Worm (Caenorhabditis elegans) whole organism, L1 larva: Measurements from ENCODE around the gene lin-15B.

ENCODE experiments used
- C16A3.4 ChIP-seq: fragments of 150-350 bp; optimal IDR thresholded peaks from 2 replicates; lab custom pipeline; 2014; ENCODE audit warnings: missing biosample characterization, missing genetic modification characterization
- F16B12.6 ChIP-seq: fragments of 150-350 bp; optimal IDR thresholded peaks from 2 replicates; lab custom pipeline; 2014; ENCODE audit warnings: missing biosample characterization, missing genetic modification characterization
- aha-1 ChIP-seq: fragments of 150-350 bp; optimal IDR thresholded peaks from 2 replicates; lab custom pipeline; 2014; ENCODE audit warnings: missing biosample characterization, missing genetic modification characterization
- blmp-1 ChIP-seq: fragments of 150-350 bp; optimal IDR thresholded peaks from 2 replicates; lab custom pipeline; 2014; ENCODE audit warnings: missing biosample characterization, missing genetic modification characterization
- ceh-63 ChIP-seq: fragments of 200-800 bp; sonication (Bioruptor generic); optimal IDR thresholded peaks from 2 replicates; lab custom pipeline; 2018; ENCODE audit warnings: mild to moderate bottlenecking, missing genetic modification characterization, missing compliant biosample characterization
- ceh-8 ChIP-seq: fragments of 200-800 bp; sonication (Bioruptor generic); optimal IDR thresholded peaks from 2 replicates; lab custom pipeline; 2018; ENCODE audit warnings: mild to moderate bottlenecking, missing genetic modification characterization, moderate library complexity, missing compliant biosample characterization
- ceh-82 ChIP-seq, 3 experiments: fragments of 150-350 bp in 1 of 3; sonication (generic microtip) in 2 of 3; optimal IDR thresholded peaks; 2 replicates each; lab custom pipeline; 2014 to 2017; ENCODE audit warnings: missing biosample characterization in 3 of 3, missing genetic modification characterization in 3 of 3
- ceh-90 ChIP-seq: sonication (generic microtip); optimal IDR thresholded peaks from 2 replicates; lab custom pipeline; 2016; ENCODE audit warnings: missing genetic modification characterization, missing compliant biosample characterization
- ces-1 ChIP-seq: fragments of 150-350 bp; optimal IDR thresholded peaks from 2 replicates; lab custom pipeline; 2014; ENCODE audit warnings: missing biosample characterization, missing genetic modification reagents, missing genetic modification characterization
- dsc-1 ChIP-seq: sonication (generic microtip); optimal IDR thresholded peaks from 2 replicates; lab custom pipeline; 2016; ENCODE audit warnings: mild to moderate bottlenecking, missing genetic modification characterization, missing compliant biosample characterization
- egl-13 ChIP-seq: sonication (generic microtip); optimal IDR thresholded peaks from 2 replicates; lab custom pipeline; 2016; ENCODE audit warnings: missing genotype, missing genetic modification reagents, missing genetic modification characterization, missing compliant biosample characterization
- egl-27 ChIP-seq, 2 experiments: fragments of 150-350 bp in 1 of 2; sonication (generic microtip); optimal IDR thresholded peaks; 3 replicates each; lab custom pipeline; 2017 to 2018; ENCODE audit warnings: missing biosample characterization in 2 of 2, missing genetic modification characterization in 2 of 2, missing genetic modification reagents in 2 of 2
- fkh-10 ChIP-seq: sonication (generic microtip); optimal IDR thresholded peaks from 2 replicates; lab custom pipeline; 2017; ENCODE audit warnings: missing biosample characterization, missing genetic modification reagents, missing genetic modification characterization
- fkh-8 ChIP-seq: sonication (generic microtip); optimal IDR thresholded peaks from 2 replicates; lab custom pipeline; 2016; ENCODE audit warnings: mild to moderate bottlenecking, missing genetic modification characterization, missing compliant biosample characterization
- fos-1 ChIP-seq: fragments of 150-350 bp; optimal IDR thresholded peaks from 2 replicates; lab custom pipeline; 2014; ENCODE audit warnings: missing biosample characterization, missing genetic modification characterization
- hlh-17 ChIP-seq: fragments of 200-800 bp; sonication (Bioruptor generic); optimal IDR thresholded peaks from 2 replicates; lab custom pipeline; 2018; ENCODE audit warnings: missing genetic modification characterization, mild to moderate bottlenecking, missing compliant biosample characterization, moderate library complexity, borderline replicate concordance
- hlh-4 ChIP-seq: sonication (generic microtip); optimal IDR thresholded peaks from 2 replicates; lab custom pipeline; 2016; ENCODE audit warnings: mild to moderate bottlenecking, missing genetic modification characterization, missing compliant biosample characterization
- isw-1 ChIP-seq: fragments of 200-800 bp; sonication (Bioruptor generic); IDR thresholded peaks from 2 replicates; pipeline ENCODE4 v1.3.6; 2022; ENCODE audit warnings: missing genetic modification characterization, missing compliant biosample characterization
- jun-1 ChIP-seq: fragments of 150-350 bp; optimal IDR thresholded peaks from 2 replicates; lab custom pipeline; 2014; ENCODE audit warnings: missing biosample characterization, missing genetic modification reagents, missing genetic modification characterization
- lin-15B ChIP-seq: fragments of 150-350 bp; sonication (generic microtip); optimal IDR thresholded peaks from 3 replicates; lab custom pipeline; 2014; ENCODE audit warnings: missing biosample characterization, missing genetic modification characterization
- lin-39 ChIP-seq: fragments of 150-350 bp; optimal IDR thresholded peaks from 2 replicates; lab custom pipeline; 2014; ENCODE audit warnings: missing biosample characterization, missing genetic modification reagents, missing genetic modification characterization
- lir-3 ChIP-seq: sonication (generic microtip); optimal IDR thresholded peaks from 2 replicates; lab custom pipeline; 2016; ENCODE audit warnings: mild to moderate bottlenecking, missing genetic modification characterization, moderate library complexity, missing compliant biosample characterization; ENCODE audit not compliant: poor library complexity
- mab-9 ChIP-seq: fragments of 200-800 bp; sonication (Bioruptor generic); IDR thresholded peaks from 2 replicates; pipeline ENCODE4 v1.3.6; 2022; ENCODE audit warnings: missing genetic modification reagents, missing genetic modification characterization, missing compliant biosample characterization
- mdl-1 ChIP-seq, 2 experiments: fragments of 150-350 bp; optimal IDR thresholded peaks; 2 replicates each; lab custom pipeline; 2014 to 2017; ENCODE audit warnings: missing biosample characterization in 2 of 2, missing genetic modification characterization in 2 of 2, inconsistent platforms in 1 of 2
- nhr-11 ChIP-seq: fragments of 150-350 bp; optimal IDR thresholded peaks from 2 replicates; lab custom pipeline; 2014; ENCODE audit warnings: missing biosample characterization, missing genetic modification characterization
- nhr-20 ChIP-seq: sonication (generic microtip); optimal IDR thresholded peaks from 2 replicates; lab custom pipeline; 2016; ENCODE audit warnings: mild to moderate bottlenecking, missing genetic modification characterization, missing compliant biosample characterization
- nhr-47 ChIP-seq: sonication (generic microtip); optimal IDR thresholded peaks from 2 replicates; lab custom pipeline; 2016; ENCODE audit warnings: mild to moderate bottlenecking, missing genetic modification characterization, moderate library complexity, missing compliant biosample characterization
- nhr-84 ChIP-seq: sonication (generic microtip); optimal IDR thresholded peaks from 2 replicates; lab custom pipeline; 2017; ENCODE audit warnings: missing biosample characterization, missing genetic modification characterization
- nhr-85 ChIP-seq: sonication (generic microtip); peaks from one replicate; lab custom pipeline; 2016; ENCODE audit warnings: missing genetic modification characterization, inconsistent platforms, missing compliant biosample characterization
- nhr-90 ChIP-seq: sonication (generic microtip); optimal IDR thresholded peaks from 2 replicates; lab custom pipeline; 2016; ENCODE audit warnings: mild to moderate bottlenecking, missing genetic modification characterization, missing compliant biosample characterization; ENCODE audit not compliant: poor library complexity
- pqm-1 ChIP-seq: sonication (generic microtip); optimal IDR thresholded peaks from 3 replicates; lab custom pipeline; 2017; ENCODE audit warnings: missing biosample characterization, missing genetic modification characterization
- rnt-1 ChIP-seq: sonication (generic microtip); optimal IDR thresholded peaks from 2 replicates; lab custom pipeline; 2016; ENCODE audit warnings: mild to moderate bottlenecking, missing genetic modification characterization, moderate library complexity, missing compliant biosample characterization
- skn-1 ChIP-seq: fragments of 150-350 bp; optimal IDR thresholded peaks from 2 replicates; lab custom pipeline; 2014; ENCODE audit warnings: missing biosample characterization, missing genetic modification characterization
- swsn-7 ChIP-seq: sonication (generic microtip); optimal IDR thresholded peaks from 2 replicates; lab custom pipeline; 2016; ENCODE audit warnings: missing genetic modification characterization, missing compliant biosample characterization
- tbx-2 ChIP-seq: sonication (generic microtip); optimal IDR thresholded peaks from 2 replicates; lab custom pipeline; 2016; ENCODE audit warnings: missing genetic modification characterization, missing compliant biosample characterization
- unc-30 ChIP-seq: sonication (generic microtip); optimal IDR thresholded peaks from 2 replicates; lab custom pipeline; 2017; ENCODE audit warnings: missing biosample characterization, missing genetic modification characterization
- unc-98 ChIP-seq: fragments of 200-800 bp; sonication (Bioruptor generic); IDR thresholded peaks from 2 replicates; pipeline ENCODE4 v1.3.6; 2022; ENCODE audit warnings: missing genetic modification characterization, missing compliant biosample characterization
- zag-1 ChIP-seq: fragments of 150-350 bp; optimal IDR thresholded peaks from 2 replicates; lab custom pipeline; 2014; ENCODE audit warnings: missing biosample characterization, missing genetic modification characterization

lin-15B gene

DNA sequence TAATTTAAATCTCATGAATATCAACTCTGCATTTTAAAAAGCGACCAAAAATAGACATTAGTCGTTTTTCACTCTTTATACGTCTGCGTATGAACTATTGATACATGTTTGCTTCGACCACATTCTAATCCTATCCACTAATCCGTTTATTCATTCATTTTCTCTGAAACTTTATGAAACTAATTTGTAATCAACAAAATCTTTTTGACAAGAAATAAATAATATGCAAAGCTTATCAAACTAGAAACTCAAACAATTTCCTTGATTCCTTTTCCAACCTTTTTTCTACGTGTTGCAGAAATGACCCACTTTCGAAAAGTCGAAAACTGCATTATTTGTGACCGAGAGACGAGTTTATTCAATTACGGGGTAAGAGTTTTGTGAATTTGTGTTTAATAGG is 16.4 kb downstream of the lin-15B start, which contains the start of gene nhr-255:
nhr-255 (plus strand) TSS at position 301 of the 400 bp plus-strand sequence.
- TF ChIP-seq dsc-1 (tag; lab: Kevin White, UChicago) (peak; percentile 37), jun-1 (no peak)

DNA sequence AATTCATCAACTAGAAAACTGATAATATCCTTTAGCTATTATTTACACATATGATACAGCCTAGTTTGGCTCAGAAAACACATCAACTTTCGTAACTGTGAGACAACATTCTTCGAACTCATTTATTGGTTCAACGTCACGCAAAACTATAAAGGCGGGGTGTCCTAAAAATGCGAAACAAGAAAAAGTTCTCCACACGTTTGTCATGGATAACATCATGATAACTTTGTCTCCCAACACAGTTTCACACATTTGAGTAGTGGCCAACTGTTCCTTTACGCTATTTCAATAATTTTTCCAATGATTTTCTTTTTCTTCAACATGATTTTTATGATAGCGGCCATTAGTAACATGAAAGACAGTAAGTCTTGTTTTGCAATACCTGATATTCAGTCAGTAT is 20.8 kb downstream of the lin-15B start, which contains the start of gene srxa-9:
srxa-9 (plus strand) TSS at position 301 of the 400 bp plus-strand sequence.
- no peak for TF ChIP-seq C16A3.4 (tag; lab: Kevin White, UChicago)
- no peak for TF ChIP-seq lir-3
- no peak for TF ChIP-seq pqm-1 (tag; lab: Kevin White, UChicago)
- no peak for TF ChIP-seq mdl-1 (tag; optimal IDR thresholded peaks at IDR 0.05; lab: Kevin White, UChicago)
- TF ChIP-seq ceh-63 (GFP tag; lab: Kevin White, UChicago), result no peak
- TF ChIP-seq nhr-47 (tag; lab: Kevin White, UChicago), result no peak
- TF ChIP-seq lin-39 (tag; lab: Kevin White, UChicago), result no peak
- no peak for TF ChIP-seq nhr-84 (tag; lab: Kevin White, UChicago)
- no peak for TF ChIP-seq swsn-7 (tag; lab: Kevin White, UChicago)
- no peak for TF ChIP-seq unc-98 (GFP tag; lab: Robert Waterston, UW)
- TF ChIP-seq hlh-4 (tag; lab: Kevin White, UChicago), result no peak
- TF ChIP-seq egl-27 (tag; optimal IDR thresholded peaks at IDR 0.05; lab: Kevin White, UChicago), result no peak
- TF ChIP-seq unc-30 (tag; lab: Kevin White, UChicago), result no peak

DNA sequence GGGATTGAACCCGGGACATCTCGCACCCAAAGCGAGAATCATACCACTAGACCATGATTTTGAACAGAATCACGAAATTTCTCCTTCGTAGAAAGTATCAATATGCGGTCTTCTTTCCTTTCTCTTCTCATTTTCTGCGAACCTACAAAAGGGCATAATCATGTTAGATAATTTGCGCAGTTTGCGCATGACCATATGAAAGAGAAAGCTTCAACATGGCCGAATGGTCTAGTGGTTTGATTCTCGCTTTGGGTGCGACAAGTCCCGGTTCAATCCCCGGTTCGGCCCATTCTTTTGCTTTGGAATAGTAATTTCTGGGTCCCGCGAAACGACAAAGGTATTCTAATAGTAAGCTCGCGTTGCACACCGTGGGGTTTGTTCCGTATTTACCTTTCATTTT is 21.9 kb downstream of the lin-15B start:
- no peak for TF ChIP-seq nhr-85 (tag; lab: Kevin White, UChicago)
- TF ChIP-seq mab-9, result no peak
- no peak for TF ChIP-seq fkh-10 (GFP tag; lab: Kevin White, UChicago)
- TF ChIP-seq hlh-17 (GFP tag; lab: Kevin White, UChicago), result no peak
- TF ChIP-seq blmp-1, result peak; percentile 59
- no peak for TF ChIP-seq C16A3.4 (tag; lab: Kevin White, UChicago)
- TF ChIP-seq lin-15B (tag; lab: Kevin White, UChicago), result peak; percentile 27

DNA sequence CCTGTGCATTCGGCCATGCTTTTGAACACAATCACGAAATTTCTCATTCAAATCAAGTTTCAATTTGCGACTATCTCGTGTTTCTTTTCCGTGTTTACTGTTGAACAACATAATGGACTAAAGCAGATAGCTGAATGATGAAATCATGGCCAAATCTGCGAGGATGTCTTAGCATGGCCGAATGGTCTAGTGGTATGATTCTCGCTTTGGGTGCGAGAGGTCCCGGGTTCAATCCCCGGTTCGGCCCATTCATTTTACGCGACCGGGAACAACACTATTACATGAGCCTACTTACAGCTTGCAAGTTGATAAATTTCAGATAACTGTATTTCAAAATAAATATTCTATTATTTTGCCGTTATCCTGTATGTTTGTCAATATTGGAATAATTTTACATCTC is 25.3 kb downstream of the lin-15B start:
- no peak for TF ChIP-seq skn-1 (tag; lab: Kevin White, UChicago)

DNA sequence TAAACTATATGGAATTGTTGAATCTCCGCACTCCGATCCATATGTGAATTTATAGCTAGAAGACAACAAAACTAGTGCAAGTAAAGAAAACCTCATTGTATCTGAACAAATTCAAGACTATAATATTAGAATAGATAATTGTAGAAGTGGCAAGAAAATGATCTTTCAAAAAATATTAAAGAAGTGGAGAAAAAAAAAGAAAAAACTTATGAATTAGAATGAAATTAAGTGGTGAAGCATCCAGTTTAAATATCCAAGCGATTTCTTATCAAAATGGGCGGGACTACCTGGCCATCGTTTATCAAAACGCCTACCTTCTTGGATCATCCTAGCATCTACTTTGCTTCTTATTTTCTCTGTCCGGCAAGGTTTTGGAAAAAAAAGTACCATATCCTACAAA is 31.2 kb downstream of the lin-15B start, which contains the start of gene wrt-4:
wrt-4 (minus strand) TSS at position 101 of the 400 bp plus-strand sequence.
- TF ChIP-seq nhr-90 (no peak), egl-13 (tag; lab: Kevin White, UChicago) (no peak), fkh-8 (tag; lab: Kevin White, UChicago) (no peak), aha-1 (no peak), fos-1 (tag; lab: Kevin White, UChicago) (no peak), zag-1 (tag; lab: Kevin White, UChicago) (no peak), nhr-20 (tag; lab: Kevin White, UChicago) (no peak), C16A3.4 (tag; lab: Kevin White, UChicago) (no peak), mab-9 (no peak), ceh-82 (tag; optimal IDR thresholded peaks at IDR 0.05; lab: Kevin White, UChicago) (no peak), isw-1 (GFP tag; lab: Robert Waterston, UW) (no peak), rnt-1 (tag; lab: Kevin White, UChicago) (no peak), mdl-1 (tag; optimal IDR thresholded peaks at IDR 0.05; lab: Kevin White, UChicago) (no peak), ces-1 (no peak), nhr-11 (no peak), F16B12.6 (tag; lab: Kevin White, UChicago) (no peak), ceh-90 (tag; lab: Kevin White, UChicago) (no peak), ceh-8 (GFP tag; lab: Kevin White, UChicago) (no peak), tbx-2 (no peak)
- TF ChIP-seq, all 84 proteins: peak for 0
